Worm (Caenorhabditis elegans): ENCODE data around the gene lin-29.
A peak's percentile ranks its signal among the peaks of the same experiment; 100 is the strongest.

lin-29 gene

ce11 chrII:11967507-11968127, 32.5 kb upstream of the lin-29 start, which contains the start of gene W03C9.5:
W03C9.5 (minus strand) TSS chrII:11967544.
- TF ChIP-seq pha-4 (tag; optimal IDR thresholded peaks at IDR 0.05) (peak; percentile 89), lsy-2 (tag; optimal IDR thresholded peaks at IDR 0.05) (peak; percentile 85), ceh-83 (GFP tag; optimal IDR thresholded peaks at IDR 0.05) (peak; percentile 61), blmp-1 (tag; optimal IDR thresholded peaks at IDR 0.05) (no peak), mab-5 (tag; optimal IDR thresholded peaks at IDR 0.05) (no peak), nhr-2 (tag; optimal IDR thresholded peaks at IDR 0.05) (no peak), M03D4.4 (tag; optimal IDR thresholded peaks at IDR 0.05) (peak; percentile 76), lin-32 (GFP tag; optimal IDR thresholded peaks at IDR 0.05) (peak; percentile 75), elt-3 (tag; optimal IDR thresholded peaks at IDR 0.05) (no peak), mep-1 (tag; optimal IDR thresholded peaks at IDR 0.05) (peak; percentile 86), sem-2 (GFP tag; optimal IDR thresholded peaks at IDR 0.05) (peak; percentile 61), lin-13 (tag; optimal IDR thresholded peaks at IDR 0.05) (peak; percentile 96), nhr-237 (tag; optimal IDR thresholded peaks at IDR 0.05) (peak; percentile 96), ceh-39 (tag; optimal IDR thresholded peaks at IDR 0.05) (peak; percentile 77), unc-120 (tag; optimal IDR thresholded peaks at IDR 0.05; ENCODE audit: poor library complexity, severe bottlenecking) (peak; percentile 88), tbx-8 (GFP tag; optimal IDR thresholded peaks at IDR 0.05) (peak; percentile 57), nhr-28 (tag; optimal IDR thresholded peaks at IDR 0.05) (no peak), hlh-1 (tag; optimal IDR thresholded peaks at IDR 0.05) (peak; percentile 83), ces-1 (GFP tag; optimal IDR thresholded peaks at IDR 0.05) (peak; percentile 82), ztf-11 (tag; optimal IDR thresholded peaks at IDR 0.05) (peak; percentile 41), nhr-76 (tag; optimal IDR thresholded peaks at IDR 0.05) (no peak), flh-1 (GFP tag; optimal IDR thresholded peaks at IDR 0.05) (peak; percentile 28), drap-1 (GFP tag; optimal IDR thresholded peaks at IDR 0.05) (peak; percentile 87), unc-39 (tag; optimal IDR thresholded peaks at IDR 0.05) (no peak), bed-3 (GFP tag; optimal IDR thresholded peaks at IDR 0.05) (peak; percentile 49), nhr-12 (tag; optimal IDR thresholded peaks at IDR 0.05) (no peak), cnd-1 (tag; optimal IDR thresholded peaks at IDR 0.05) (peak; percentile 88), zip-8 (tag; optimal IDR thresholded peaks at IDR 0.05) (no peak), elt-1 (tag; optimal IDR thresholded peaks at IDR 0.05; ENCODE audit: borderline replicate concordance, insufficient read depth) (no peak), mls-2 (tag; optimal IDR thresholded peaks at IDR 0.05) (peak; percentile 88), snpc-4 (tag; optimal IDR thresholded peaks at IDR 0.05) (no peak), unc-62 (GFP tag; optimal IDR thresholded peaks at IDR 0.05) (peak; percentile 68), sptf-1 (tag; optimal IDR thresholded peaks at IDR 0.05) (peak; percentile 90), ham-2 (GFP tag; optimal IDR thresholded peaks at IDR 0.05) (peak; percentile 55), ceh-43 (GFP tag; optimal IDR thresholded peaks at IDR 0.05) (no peak)

- TF ChIP-seq elt-3 (tag; optimal IDR thresholded peaks at IDR 0.05) = no peak
- TF ChIP-seq snpc-4 (tag; optimal IDR thresholded peaks at IDR 0.05) = no peak
- no peak for TF ChIP-seq ces-1 (GFP tag; optimal IDR thresholded peaks at IDR 0.05)
- TF ChIP-seq nhr-28 (tag; optimal IDR thresholded peaks at IDR 0.05) = no peak
- TF ChIP-seq hlh-1 (tag; optimal IDR thresholded peaks at IDR 0.05) = no peak
- no peak for TF ChIP-seq unc-62 (GFP tag; optimal IDR thresholded peaks at IDR 0.05)
- TF ChIP-seq pha-4 (tag; optimal IDR thresholded peaks at IDR 0.05) = no peak
- no peak for TF ChIP-seq cnd-1 (tag; optimal IDR thresholded peaks at IDR 0.05)
- TF ChIP-seq lsy-2 (tag; optimal IDR thresholded peaks at IDR 0.05) = no peak
These were observed 31.5 kb upstream of the lin-29 start, which contains the start of gene rab-7 for ce11 chrII:11966602-11967001. rab-7 (minus strand) TSS chrII:11966931.

ce11 chrII:11964847-11965246, 29.7 kb upstream of the lin-29 start:
- TF ChIP-seq cnd-1 (tag; optimal IDR thresholded peaks at IDR 0.05) (no peak), M03D4.4 (tag; optimal IDR thresholded peaks at IDR 0.05) (no peak), hlh-1 (tag; optimal IDR thresholded peaks at IDR 0.05) (no peak), lin-13 (tag; optimal IDR thresholded peaks at IDR 0.05) (no peak), ces-1 (GFP tag; optimal IDR thresholded peaks at IDR 0.05) (no peak), elt-3 (tag; optimal IDR thresholded peaks at IDR 0.05) (no peak), ceh-43 (GFP tag; optimal IDR thresholded peaks at IDR 0.05) (no peak), nhr-28 (tag; optimal IDR thresholded peaks at IDR 0.05) (no peak), ceh-83 (GFP tag; optimal IDR thresholded peaks at IDR 0.05) (no peak), unc-62 (GFP tag; optimal IDR thresholded peaks at IDR 0.05) (no peak), ztf-11 (tag; optimal IDR thresholded peaks at IDR 0.05) (no peak), mep-1 (tag; optimal IDR thresholded peaks at IDR 0.05) (no peak), flh-1 (GFP tag; optimal IDR thresholded peaks at IDR 0.05) (no peak), drap-1 (GFP tag; optimal IDR thresholded peaks at IDR 0.05) (no peak), unc-120 (tag; optimal IDR thresholded peaks at IDR 0.05; ENCODE audit: poor library complexity, severe bottlenecking) (no peak), sem-2 (GFP tag; optimal IDR thresholded peaks at IDR 0.05) (no peak), lsy-2 (tag; optimal IDR thresholded peaks at IDR 0.05) (no peak), mab-5 (tag; optimal IDR thresholded peaks at IDR 0.05) (no peak), nhr-12 (tag; optimal IDR thresholded peaks at IDR 0.05) (no peak), pha-4 (tag; optimal IDR thresholded peaks at IDR 0.05) (no peak)
